Fruit fly (Drosophila melanogaster) whole organism, adult: ENCODE measurements around the gene CG10341.
A peak's percentile ranks its signal among the peaks of the same experiment; 100 is the strongest.

Experiments used
- CG12768 ChIP-seq: fragments of 200-800 bp; sonication (Bioruptor generic); optimal IDR thresholded peaks from 2 replicates; lab custom pipeline; 2017; ENCODE audit warnings: missing biosample characterization, missing genetic modification characterization, mild to moderate bottlenecking, moderate library complexity, missing genetic modification reagents
- CG1620 ChIP-seq: fragments of 200-800 bp; sonication (Bioruptor generic); optimal IDR thresholded peaks from 2 replicates; lab custom pipeline; 2016; ENCODE audit warnings: missing biosample characterization, missing genetic modification characterization
- CG7045 ChIP-seq: fragments of 200-800 bp; sonication (Bioruptor generic); optimal IDR thresholded peaks from 2 replicates; lab custom pipeline; 2017; ENCODE audit warnings: missing biosample characterization, mild to moderate bottlenecking, missing genetic modification characterization
- cic ChIP-seq: fragments of 200-800 bp; sonication (Bioruptor generic); optimal IDR thresholded peaks from 2 replicates; lab custom pipeline; 2017; ENCODE audit warnings: missing biosample characterization, mild to moderate bottlenecking, missing genetic modification characterization, moderate library complexity
- ovo ChIP-seq: fragments of 200-800 bp; sonication (Bioruptor generic); optimal IDR thresholded peaks from 2 replicates; lab custom pipeline; 2016; ENCODE audit warnings: missing biosample characterization, missing genetic modification characterization
- tj ChIP-seq: fragments of 200-800 bp; sonication (Bioruptor generic); optimal IDR thresholded peaks from 3 replicates; lab custom pipeline; 2017; ENCODE audit warnings: missing biosample characterization, mild to moderate bottlenecking, missing genetic modification characterization, moderate library complexity

DNA sequence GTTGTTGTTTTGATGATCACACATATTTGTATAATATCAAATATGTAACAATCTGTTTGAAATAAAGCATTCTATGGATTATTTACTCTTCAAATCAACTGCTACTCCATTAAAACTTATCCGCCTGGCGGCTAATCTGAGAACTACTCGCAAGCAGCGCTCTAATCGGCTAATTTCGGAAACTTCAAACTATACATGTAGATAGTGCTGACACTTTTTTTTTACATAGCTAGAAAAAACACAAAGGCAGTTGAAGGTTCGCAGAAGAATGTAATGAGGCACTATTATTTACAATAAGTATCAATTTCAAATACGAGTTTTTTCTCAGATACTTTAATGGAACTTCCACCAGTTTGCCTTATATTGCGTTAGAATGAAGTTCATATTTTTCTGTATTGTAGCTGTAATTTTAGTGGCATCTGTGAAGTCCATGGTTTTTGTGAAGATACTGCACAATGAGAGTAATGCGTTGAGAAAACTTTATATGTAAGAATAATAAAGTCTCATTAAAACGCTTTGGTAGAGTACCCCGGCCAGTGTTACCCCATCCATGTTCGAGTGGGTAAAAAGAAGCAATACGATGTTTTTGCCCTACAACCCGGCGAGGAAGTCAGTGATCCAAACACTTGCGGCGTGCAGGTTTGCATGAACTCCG lies 32.4 kb upstream of the CG10341 start:
- TF ChIP-seq cic (GFP tag; lab: Kevin White, UChicago) (no peak), CG7045 (GFP tag; lab: Kevin White, UChicago) (no peak), CG12768 (GFP tag; lab: Kevin White, UChicago) (no peak), ovo (GFP tag; lab: Kevin White, UChicago) (no peak), tj (no peak), CG1620 (peak; percentile 43)
